Fruit fly (Drosophila melanogaster): ENCODE data around the gene CG12155.

- TF ChIP-seq zen (tag; optimal IDR thresholded peaks at IDR 0.05) (no peak), Blimp-1 (GFP tag; optimal IDR thresholded peaks at IDR 0.05) (no peak), YL-1 (GFP tag; optimal IDR thresholded peaks at IDR 0.05) (no peak)
Observed at dm6 chrX:7703865-7704221, 24.7 kb upstream of the CG12155 start.

Measured in whole organism, embryonic.